Fruit fly (Drosophila melanogaster): ENCODE results near the gene BBS5.

dm6 chr3R:4858508-4859275 lies 42.6 kb downstream of the BBS5 start:
- TF ChIP-seq Sin3A (optimal IDR thresholded peaks at IDR 0.05) (no peak), insv (optimal IDR thresholded peaks at IDR 0.05) (no peak), h (optimal IDR thresholded peaks at IDR 0.05) (no peak), psq (optimal IDR thresholded peaks at IDR 0.05) (no peak), Myc (optimal IDR thresholded peaks at IDR 0.05) (no peak), ttk (optimal IDR thresholded peaks at IDR 0.05) (no peak)

Measured in Kc167 (cell line).